In the genomic region with DNA sequence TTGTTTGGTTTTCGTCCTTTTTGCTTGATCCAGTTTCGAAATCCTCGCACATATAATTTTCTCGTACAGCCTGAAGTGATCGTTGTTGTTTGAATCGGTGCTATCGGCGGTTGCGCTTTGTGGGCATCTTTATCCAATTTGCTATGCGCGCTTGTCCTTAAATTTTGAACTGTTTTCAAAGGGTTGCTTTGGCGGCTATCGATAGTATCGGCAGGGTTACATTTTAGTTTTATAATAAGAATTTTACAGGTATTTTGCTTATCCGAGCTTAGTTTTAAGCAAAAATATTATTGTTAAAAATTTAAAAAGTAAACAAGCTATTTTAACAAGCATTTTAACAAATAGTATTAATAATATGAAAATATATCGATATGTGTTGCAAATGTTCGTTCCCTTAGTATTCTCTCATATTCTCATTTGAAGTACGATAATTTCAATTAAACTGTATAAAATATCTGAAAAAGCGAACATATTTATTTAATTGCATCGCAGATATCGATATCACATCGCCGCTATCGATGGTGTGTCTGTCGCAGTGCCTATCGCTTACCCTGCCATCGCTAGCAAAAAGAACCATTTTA, we compare ENCODE assay signal across 1 fruit fly cellular context.
TF ChIP-seq lines count a peak whose summit lies in the region.

A gene (minus strand): TSS at position 197 of the 581 bp plus-strand sequence.
A gene (plus strand): TSS at position 528 of the 581 bp plus-strand sequence.

TF ChIP-seq in whole organism, embryonic, 481 proteins besides CTCF, POLR2A, EP300 and RAD21 (continued from another document and continues in another):
- TF ChIP-seq CG10274 (GFP tag; optimal IDR thresholded peaks at IDR 0.05; lab: Kevin White, UChicago): no peak
- TF ChIP-seq CG5180 (GFP tag; optimal IDR thresholded peaks at IDR 0.05; lab: Kevin White, UChicago): no peak
- TF ChIP-seq tx (GFP tag; optimal IDR thresholded peaks at IDR 0.05; lab: Kevin White, UChicago): no peak
- TF ChIP-seq CG9817 (tag; optimal IDR thresholded peaks at IDR 0.05; lab: Kevin White, UChicago): peak; percentile 43
- TF ChIP-seq crc (GFP tag; optimal IDR thresholded peaks at IDR 0.05; lab: Kevin White, UChicago): no peak
- no peak for TF ChIP-seq H2.0 (GFP tag; IDR thresholded peaks at IDR 0.05; lab: Robert Waterston, UW)
- no peak for TF ChIP-seq grn (GFP tag; optimal IDR thresholded peaks at IDR 0.05; lab: Kevin White, UChicago)
- 0 out of 2 replicates have a peak, but pooled peaks have one; percentile 37 for TF ChIP-seq MBD-R2 (GFP tag; IDR thresholded peaks at IDR 0.05; lab: Robert Waterston, UW)
- TF ChIP-seq slbo (GFP tag; IDR thresholded peaks at IDR 0.05; lab: Robert Waterston, UW): peak; percentile 50; the same call in 1 of the 2 replicates
- no peak for TF ChIP-seq Abd-B (GFP tag; optimal IDR thresholded peaks at IDR 0.05; lab: Kevin White, UChicago)
- no peak for TF ChIP-seq NFAT (GFP tag; IDR thresholded peaks at IDR 0.05; lab: Robert Waterston, UW)
- TF ChIP-seq tio (GFP tag; optimal IDR thresholded peaks at IDR 0.05; lab: Kevin White, UChicago): no peak
- no peak for TF ChIP-seq Ets65A (GFP tag; lab: Kevin White, UChicago)
- peak; percentile 71; the same call in 1 of the 2 replicates for TF ChIP-seq tna (GFP tag; IDR thresholded peaks at IDR 0.05; lab: Robert Waterston, UW; ENCODE audit: partially characterized antibody)
- no peak for TF ChIP-seq crol (GFP tag; IDR thresholded peaks at IDR 0.05; lab: Robert Waterston, UW)
- 0 out of 3 replicates have a peak, but pooled peaks have one; percentile 4 for TF ChIP-seq CG11456 (GFP tag; IDR thresholded peaks at IDR 0.05; lab: Robert Waterston, UW)
- peak; percentile 100 for TF ChIP-seq CG2116 (GFP tag; optimal IDR thresholded peaks at IDR 0.05; lab: Kevin White, UChicago)
- peak; percentile 0 for TF ChIP-seq CG15269 (tag; optimal IDR thresholded peaks at IDR 0.05; lab: Kevin White, UChicago)
- TF ChIP-seq Hr78 (GFP tag; optimal IDR thresholded peaks at IDR 0.05; lab: Kevin White, UChicago): no peak
- TF ChIP-seq CG13775 (GFP tag; optimal IDR thresholded peaks at IDR 0.05; lab: Kevin White, UChicago): peak; percentile 73
- TF ChIP-seq CG9797 (GFP tag; optimal IDR thresholded peaks at IDR 0.05; lab: Kevin White, UChicago): peak; percentile 51
- no peak for TF ChIP-seq gem (tag; optimal IDR thresholded peaks at IDR 0.05; lab: Kevin White, UChicago)
- TF ChIP-seq CG31365 (tag; optimal IDR thresholded peaks at IDR 0.05; lab: Kevin White, UChicago): no peak
- peak; percentile 5 for TF ChIP-seq CG17385 (GFP tag; optimal IDR thresholded peaks at IDR 0.05; lab: Kevin White, UChicago)
- TF ChIP-seq Fer2 (tag; optimal IDR thresholded peaks at IDR 0.05; lab: Kevin White, UChicago): no peak
- peak; percentile 71 for TF ChIP-seq CG17829 (tag; optimal IDR thresholded peaks at IDR 0.05; lab: Kevin White, UChicago)
- peak; percentile 58 for TF ChIP-seq lilli (GFP tag; optimal IDR thresholded peaks at IDR 0.05; lab: Kevin White, UChicago)
- peak; percentile 36 for TF ChIP-seq cato (GFP tag; optimal IDR thresholded peaks at IDR 0.05; lab: Kevin White, UChicago; ENCODE audit: borderline replicate concordance)
- TF ChIP-seq CG9609 (GFP tag; optimal IDR thresholded peaks at IDR 0.05; lab: Kevin White, UChicago): no peak
- peak; percentile 20 for TF ChIP-seq CG10654 (GFP tag; optimal IDR thresholded peaks at IDR 0.05; lab: Kevin White, UChicago)
- no peak for TF ChIP-seq Deaf1 (tag; optimal IDR thresholded peaks at IDR 0.05; lab: Kevin White, UChicago)
- no peak for TF ChIP-seq Doc2 (GFP tag; IDR thresholded peaks at IDR 0.05; lab: Robert Waterston, UW)
- TF ChIP-seq zen (tag; optimal IDR thresholded peaks at IDR 0.05; lab: Kevin White, UChicago): peak; percentile 69
- peak; percentile 67 for TF ChIP-seq Ets97D (GFP tag; optimal IDR thresholded peaks at IDR 0.05; lab: Kevin White, UChicago)
- peak in 1 of 2 experiments; percentile 37 for TF ChIP-seq Hr51 (GFP tag; optimal IDR thresholded peaks at IDR 0.05; lab: Kevin White, UChicago)
- TF ChIP-seq Opbp (GFP tag; IDR thresholded peaks at IDR 0.05; lab: Robert Waterston, UW; ENCODE audit: partially characterized antibody): peak; percentile 85
- TF ChIP-seq fru (optimal IDR thresholded peaks at IDR 0.05; lab: Kevin White, UChicago): no peak
- TF ChIP-seq D19B (GFP tag; optimal IDR thresholded peaks at IDR 0.05; lab: Kevin White, UChicago): no peak
- TF ChIP-seq stwl (tag; optimal IDR thresholded peaks at IDR 0.05; lab: Kevin White, UChicago): peak; percentile 78
- peak; percentile 78; the same call in 2 of the 3 replicates for TF ChIP-seq CG17361 (GFP tag; IDR thresholded peaks at IDR 0.05; lab: Robert Waterston, UW)
- no peak for TF ChIP-seq MESR4 (GFP tag; optimal IDR thresholded peaks at IDR 0.05; lab: Kevin White, UChicago)
- TF ChIP-seq CG16813 (GFP tag; IDR thresholded peaks at IDR 0.05; lab: Robert Waterston, UW; ENCODE audit: partially characterized antibody): peak; percentile 95
- peak; percentile 20 for TF ChIP-seq bab2 (GFP tag; optimal IDR thresholded peaks at IDR 0.05; lab: Kevin White, UChicago)
- no peak for TF ChIP-seq btn (GFP tag; optimal IDR thresholded peaks at IDR 0.05; lab: Kevin White, UChicago)
- peak; percentile 50 for TF ChIP-seq ewg (GFP tag; optimal IDR thresholded peaks at IDR 0.05; lab: Kevin White, UChicago)
- TF ChIP-seq sens-2 (GFP tag; IDR thresholded peaks at IDR 0.05; lab: Robert Waterston, UW): no peak
- no peak for TF ChIP-seq Bdp1 (GFP tag; optimal IDR thresholded peaks at IDR 0.05; lab: Kevin White, UChicago)
- peak; percentile 47 for TF ChIP-seq lbe (GFP tag; optimal IDR thresholded peaks at IDR 0.05; lab: Kevin White, UChicago)
- TF ChIP-seq HLH3B (GFP tag; IDR thresholded peaks at IDR 0.05; lab: Robert Waterston, UW): no peak
- TF ChIP-seq tll (GFP tag; optimal IDR thresholded peaks at IDR 0.05; lab: Kevin White, UChicago): peak in 1 of 2 experiments; percentile 22
- TF ChIP-seq CG6791 (GFP tag; IDR thresholded peaks at IDR 0.05; lab: Robert Waterston, UW; ENCODE audit: partially characterized antibody): peak; percentile 83
- no peak for TF ChIP-seq gt (GFP tag; IDR thresholded peaks at IDR 0.05; lab: Robert Waterston, UW)
- TF ChIP-seq fd102C (GFP tag; optimal IDR thresholded peaks at IDR 0.05; lab: Kevin White, UChicago): no peak
- peak; percentile 34 for TF ChIP-seq CG7556 (GFP tag; optimal IDR thresholded peaks at IDR 0.05; lab: Kevin White, UChicago)
- TF ChIP-seq Stat92E (GFP tag; optimal IDR thresholded peaks at IDR 0.05; lab: Kevin White, UChicago): no peak
- TF ChIP-seq CG13424 (tag; optimal IDR thresholded peaks at IDR 0.05; lab: Kevin White, UChicago): peak; percentile 54
- TF ChIP-seq pan (optimal IDR thresholded peaks at IDR 0.05; lab: Kevin White, UChicago): no peak
- TF ChIP-seq pan (GFP tag; optimal IDR thresholded peaks at IDR 0.05 in 1 of 2, IDR thresholded peaks at IDR 0.05 in 1 of 2): peak in 1 of 2 experiments; percentile 5
- no peak for TF ChIP-seq rib (GFP tag; IDR thresholded peaks at IDR 0.05; lab: Robert Waterston, UW)
- TF ChIP-seq sd (tag; optimal IDR thresholded peaks at IDR 0.05; lab: Kevin White, UChicago): no peak
- TF ChIP-seq bbx (GFP tag; IDR thresholded peaks at IDR 0.05; lab: Robert Waterston, UW; ENCODE audit: partially characterized antibody): peak; percentile 86
- TF ChIP-seq Usf (GFP tag; optimal IDR thresholded peaks at IDR 0.05; lab: Kevin White, UChicago): no peak
- no peak for TF ChIP-seq CG11560 (tag; IDR thresholded peaks at IDR 0.05; lab: Robert Waterston, UW)
- peak; percentile 43 for TF ChIP-seq pho (GFP tag; optimal IDR thresholded peaks at IDR 0.05; lab: Kevin White, UChicago)
- TF ChIP-seq schlank (tag; optimal IDR thresholded peaks at IDR 0.05; lab: Kevin White, UChicago): no peak
- no peak for TF ChIP-seq pita (GFP tag; optimal IDR thresholded peaks at IDR 0.05; lab: Kevin White, UChicago)
- TF ChIP-seq Ssrp (tag; optimal IDR thresholded peaks at IDR 0.05; lab: Kevin White, UChicago): peak; percentile 32
- peak; percentile 68 for TF ChIP-seq CG18262 (tag; optimal IDR thresholded peaks at IDR 0.05; lab: Kevin White, UChicago)
- no peak for TF ChIP-seq Mes4 (GFP tag; optimal IDR thresholded peaks at IDR 0.05; lab: Kevin White, UChicago)
- TF ChIP-seq D19A (tag; optimal IDR thresholded peaks at IDR 0.05; lab: Kevin White, UChicago): peak; percentile 3
- no peak for TF ChIP-seq Mad (GFP tag; optimal IDR thresholded peaks at IDR 0.05; lab: Kevin White, UChicago)
- 0 out of 2 replicates have a peak, but pooled peaks have one; percentile 12 for TF ChIP-seq esg (GFP tag; conservative IDR thresholded peaks at IDR 0.05; lab: Robert Waterston, UW)
- TF ChIP-seq Gsc (GFP tag; IDR thresholded peaks at IDR 0.05; lab: Robert Waterston, UW): no peak
- TF ChIP-seq fd64A (GFP tag; optimal IDR thresholded peaks at IDR 0.05; lab: Kevin White, UChicago): no peak
- no peak for TF ChIP-seq CG11247 (GFP tag; IDR thresholded peaks at IDR 0.05; lab: Robert Waterston, UW)
- no peak for TF ChIP-seq CG4730 (GFP tag; IDR thresholded peaks at IDR 0.05; lab: Robert Waterston, UW)
- TF ChIP-seq ATbp (GFP tag; optimal IDR thresholded peaks at IDR 0.05; lab: Kevin White, UChicago): no peak
- no peak for TF ChIP-seq ranshi (GFP tag; IDR thresholded peaks at IDR 0.05; lab: Robert Waterston, UW)
- 0 out of 2 replicates have a peak, but pooled peaks have one; percentile 24 for TF ChIP-seq CG9215 (GFP tag; IDR thresholded peaks at IDR 0.05; lab: Robert Waterston, UW)
- TF ChIP-seq vnd (GFP tag; IDR thresholded peaks at IDR 0.05; lab: Robert Waterston, UW; ENCODE audit: partially characterized antibody): peak; percentile 93
- TF ChIP-seq p53 (GFP tag; optimal IDR thresholded peaks at IDR 0.05; lab: Kevin White, UChicago): no peak
- TF ChIP-seq CG11085 (GFP tag; IDR thresholded peaks at IDR 0.05; lab: Robert Waterston, UW): no peak
- TF ChIP-seq CG8924 (tag; optimal IDR thresholded peaks at IDR 0.05; lab: Kevin White, UChicago): peak; percentile 72
- TF ChIP-seq wek (GFP tag; optimal IDR thresholded peaks at IDR 0.05; lab: Kevin White, UChicago): no peak
- peak; percentile 67 for TF ChIP-seq Lhr (GFP tag; optimal IDR thresholded peaks at IDR 0.05; lab: Kevin White, UChicago)
- TF ChIP-seq Fer3 (tag; optimal IDR thresholded peaks at IDR 0.05; lab: Kevin White, UChicago): peak; percentile 5
- TF ChIP-seq Poxn (GFP tag; IDR thresholded peaks at IDR 0.05; lab: Robert Waterston, UW): no peak
- no peak for TF ChIP-seq tap (tag; optimal IDR thresholded peaks at IDR 0.05; lab: Kevin White, UChicago)
- TF ChIP-seq sqz (GFP tag; optimal IDR thresholded peaks at IDR 0.05; lab: Kevin White, UChicago): no peak
- TF ChIP-seq CG14860 (GFP tag; IDR thresholded peaks at IDR 0.05; lab: Robert Waterston, UW; ENCODE audit: partially characterized antibody): peak; percentile 94
- TF ChIP-seq wor (GFP tag; IDR thresholded peaks at IDR 0.05; lab: Robert Waterston, UW): no peak
- peak; percentile 48 for TF ChIP-seq Hsf (GFP tag; optimal IDR thresholded peaks at IDR 0.05; lab: Kevin White, UChicago)
- no peak for TF ChIP-seq CG7745 (tag; optimal IDR thresholded peaks at IDR 0.05; lab: Kevin White, UChicago)
- TF ChIP-seq Scr (GFP tag; IDR thresholded peaks at IDR 0.05; lab: Robert Waterston, UW; ENCODE audit: partially characterized antibody): peak; percentile 97
- no peak for TF ChIP-seq odd (GFP tag; optimal IDR thresholded peaks at IDR 0.05; lab: Kevin White, UChicago)
- TF ChIP-seq CG4707 (GFP tag; optimal IDR thresholded peaks at IDR 0.05; lab: Kevin White, UChicago): no peak
- peak; percentile 3 for TF ChIP-seq gfzf (GFP tag; optimal IDR thresholded peaks at IDR 0.05; lab: Kevin White, UChicago)
- 0 out of 2 replicates have a peak, but pooled peaks have one; percentile 34 for TF ChIP-seq al (GFP tag; IDR thresholded peaks at IDR 0.05; lab: Robert Waterston, UW)
- peak in 1 of 2 experiments; percentile 39 for TF ChIP-seq insv (GFP tag; optimal IDR thresholded peaks at IDR 0.05; lab: Kevin White, UChicago)
- no peak for TF ChIP-seq cas (GFP tag; IDR thresholded peaks at IDR 0.05; lab: Robert Waterston, UW)
- no peak for TF ChIP-seq bowl (GFP tag; IDR thresholded peaks at IDR 0.05; lab: Robert Waterston, UW)
- TF ChIP-seq CG30403 (GFP tag; optimal IDR thresholded peaks at IDR 0.05; lab: Kevin White, UChicago): peak; percentile 69
- no peak for TF ChIP-seq CG6683 (GFP tag; optimal IDR thresholded peaks at IDR 0.05; lab: Kevin White, UChicago)
- TF ChIP-seq Optix (GFP tag; IDR thresholded peaks at IDR 0.05; lab: Robert Waterston, UW): no peak
- peak; percentile 92 for TF ChIP-seq Doc3 (GFP tag; IDR thresholded peaks at IDR 0.05; lab: Robert Waterston, UW; ENCODE audit: partially characterized antibody)
- peak; percentile 45 for TF ChIP-seq CG2120 (GFP tag; optimal IDR thresholded peaks at IDR 0.05; lab: Kevin White, UChicago)
- TF ChIP-seq hbn (GFP tag; IDR thresholded peaks at IDR 0.05; lab: Robert Waterston, UW; ENCODE audit: partially characterized antibody): peak; percentile 83
- TF ChIP-seq Med (GFP tag; lab: Kevin White, UChicago): peak; percentile 87
- no peak for TF ChIP-seq CG10431 (GFP tag; optimal IDR thresholded peaks at IDR 0.05; lab: Kevin White, UChicago)
- TF ChIP-seq gsb-n (tag; optimal IDR thresholded peaks at IDR 0.05; lab: Kevin White, UChicago): peak; percentile 62
- peak; percentile 16 for TF ChIP-seq Fer1 (GFP tag; optimal IDR thresholded peaks at IDR 0.05; lab: Kevin White, UChicago)
- TF ChIP-seq vfl (GFP tag; optimal IDR thresholded peaks at IDR 0.05; lab: Kevin White, UChicago): peak; percentile 61
- no peak for TF ChIP-seq toy (GFP tag; IDR thresholded peaks at IDR 0.05; lab: Robert Waterston, UW)
- TF ChIP-seq CG8944 (GFP tag; optimal IDR thresholded peaks at IDR 0.05; lab: Kevin White, UChicago): no peak
- peak; percentile 50 for TF ChIP-seq CG4424 (GFP tag; optimal IDR thresholded peaks at IDR 0.05; lab: Kevin White, UChicago)
- TF ChIP-seq tup (GFP tag; optimal IDR thresholded peaks at IDR 0.05; lab: Kevin White, UChicago): no peak
- peak; percentile 21 for TF ChIP-seq CG12104 (GFP tag; optimal IDR thresholded peaks at IDR 0.05; lab: Kevin White, UChicago)
- TF ChIP-seq fu2 (GFP tag; optimal IDR thresholded peaks at IDR 0.05; lab: Kevin White, UChicago): no peak
- TF ChIP-seq CG30431 (GFP tag; optimal IDR thresholded peaks at IDR 0.05; lab: Kevin White, UChicago): no peak
- TF ChIP-seq pfk (GFP tag; optimal IDR thresholded peaks at IDR 0.05; lab: Kevin White, UChicago): no peak
- TF ChIP-seq slp2 (GFP tag; optimal IDR thresholded peaks at IDR 0.05; lab: Kevin White, UChicago): no peak
- TF ChIP-seq CG2875 (GFP tag; optimal IDR thresholded peaks at IDR 0.05; lab: Kevin White, UChicago): no peak
- TF ChIP-seq kah (GFP tag; optimal IDR thresholded peaks at IDR 0.05; lab: Kevin White, UChicago): no peak
- no peak for TF ChIP-seq onecut (GFP tag; IDR thresholded peaks at IDR 0.05; lab: Robert Waterston, UW)
- no peak for TF ChIP-seq CG17568 (GFP tag; optimal IDR thresholded peaks at IDR 0.05; lab: Kevin White, UChicago)
